Worm (Caenorhabditis elegans): ENCODE measurements around the gene hlb-1.

DNA sequence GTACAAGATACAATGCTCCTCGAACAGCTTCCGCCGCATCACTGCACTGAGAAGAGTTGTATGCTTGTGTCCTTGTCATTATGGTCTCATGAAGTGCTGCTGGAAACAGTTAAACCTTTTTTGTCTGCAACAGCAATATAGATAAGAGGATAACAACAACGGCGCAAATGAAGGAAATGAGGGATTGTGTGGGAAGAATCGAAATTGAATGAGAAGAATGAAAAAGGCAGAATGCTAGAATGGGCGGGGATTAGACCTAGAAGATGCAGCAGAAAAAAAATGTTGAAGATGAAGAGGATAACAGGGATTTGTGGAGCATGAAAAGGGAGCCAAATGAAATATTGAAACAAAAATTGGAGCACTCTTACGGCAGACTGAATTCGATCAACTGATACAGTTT, 10.7 kb upstream of the hlb-1 start, which contains the start of gene sra-37:
- TF ChIP-seq him-1 (tag; optimal IDR thresholded peaks at IDR 0.05) (no peak), dao-5 (tag; optimal IDR thresholded peaks at IDR 0.05) (no peak)
